Worm (Caenorhabditis elegans) whole organism, early embryonic: ENCODE measurements around the gene R07E5.6.

Experiments used
- F13C5.2 ChIP-seq: sonication (generic microtip); optimal IDR thresholded peaks from 2 replicates; lab custom pipeline; 2017; ENCODE audit warnings: mild to moderate bottlenecking, missing genetic modification characterization, inconsistent platforms, missing compliant biosample characterization
- ama-1 ChIP-seq: fragments of 150-350 bp; optimal IDR thresholded peaks from 2 replicates; lab custom pipeline; 2014
- ceh-13 ChIP-seq: fragments of 200-800 bp; sonication (Bioruptor generic); optimal IDR thresholded peaks from 2 replicates; lab custom pipeline; 2018; ENCODE audit warnings: mild to moderate bottlenecking, missing genetic modification characterization, missing compliant biosample characterization
- ceh-36 ChIP-seq: sonication (generic microtip); optimal IDR thresholded peaks from 2 replicates; lab custom pipeline; 2016; ENCODE audit warnings: missing genetic modification characterization, inconsistent platforms, missing compliant biosample characterization
- flt-1 ChIP-seq: fragments of 200-800 bp; sonication (Bioruptor generic); IDR thresholded peaks from 2 replicates; pipeline ENCODE4 v1.3.6; 2022; ENCODE audit warnings: missing genetic modification characterization, missing compliant biosample characterization
- hmbx-1 ChIP-seq: sonication (generic microtip); optimal IDR thresholded peaks from 2 replicates; lab custom pipeline; 2016; ENCODE audit warnings: mild to moderate bottlenecking, missing genetic modification characterization, missing compliant biosample characterization
- hmg-4 ChIP-seq: fragments of 200-800 bp; sonication (Bioruptor generic); optimal IDR thresholded peaks from 2 replicates; lab custom pipeline; 2018; ENCODE audit warnings: mild to moderate bottlenecking, missing genetic modification characterization, missing compliant biosample characterization
- hnd-1 ChIP-seq: sonication (generic microtip); optimal IDR thresholded peaks from 2 replicates; lab custom pipeline; 2016; ENCODE audit warnings: missing genetic modification characterization, missing compliant biosample characterization
- scrt-1 ChIP-seq: fragments of 200-800 bp; sonication (Bioruptor generic); IDR thresholded peaks from 2 replicates; pipeline ENCODE4 v1.3.6; 2022; ENCODE audit warnings: missing genetic modification characterization, missing compliant biosample characterization
- sea-1 ChIP-seq: fragments of 200-800 bp; sonication (Bioruptor generic); conservative IDR thresholded peaks from 2 replicates; pipeline ENCODE4 v1.3.6; 2022; ENCODE audit warnings: missing genetic modification characterization, missing compliant biosample characterization
- tbx-11 ChIP-seq: fragments of 200-800 bp; sonication (Bioruptor generic); IDR thresholded peaks from 2 replicates; pipeline ENCODE4 v1.3.6; 2022; ENCODE audit warnings: missing genetic modification characterization, missing compliant biosample characterization
- tbx-37 ChIP-seq: fragments of 200-800 bp; sonication (Bioruptor generic); conservative IDR thresholded peaks from 2 replicates; pipeline ENCODE4 v1.3.6; 2022; ENCODE audit warnings: missing genetic modification reagents, missing genetic modification characterization, missing compliant biosample characterization
- tra-4 ChIP-seq: sonication (generic microtip); optimal IDR thresholded peaks from 2 replicates; lab custom pipeline; 2017; ENCODE audit warnings: missing genetic modification characterization, missing compliant biosample characterization

DNA sequence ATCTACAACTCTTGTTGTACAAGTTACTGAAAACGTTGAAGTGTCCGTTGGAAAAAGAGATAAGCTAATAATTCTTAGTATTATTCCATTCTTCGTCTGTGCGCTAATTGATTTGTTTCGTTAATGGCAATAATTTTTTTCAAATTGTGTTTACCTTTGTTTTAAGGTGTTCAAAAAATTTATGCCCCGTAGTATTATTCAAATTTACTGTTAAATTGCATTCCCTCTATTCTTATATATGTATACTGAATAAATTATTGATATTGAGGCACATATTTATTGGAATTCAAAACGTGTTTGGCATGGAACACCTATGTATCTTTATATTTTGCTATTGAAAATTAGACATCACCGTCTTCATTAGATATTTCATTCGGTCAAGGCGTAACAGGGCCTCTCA is 23.7 kb upstream of the R07E5.6 start, which contains the start of gene pals-26:
- TF ChIP-seq ama-1 = no peak
- no peak for TF ChIP-seq flt-1 (GFP tag; lab: Robert Waterston, UW)
- TF ChIP-seq ceh-13 (GFP tag; lab: Kevin White, UChicago) = no peak
- no peak for TF ChIP-seq hmbx-1 (tag; lab: Kevin White, UChicago)
- TF ChIP-seq hmg-4 (GFP tag; lab: Kevin White, UChicago) = no peak
- TF ChIP-seq scrt-1 (GFP tag; lab: Robert Waterston, UW) = no peak
- no peak for TF ChIP-seq tbx-11
- no peak for TF ChIP-seq sea-1 (GFP tag; lab: Robert Waterston, UW)
- TF ChIP-seq tra-4 (tag; lab: Kevin White, UChicago) = no peak
- no peak for TF ChIP-seq tbx-37 (GFP tag; lab: Robert Waterston, UW)
- TF ChIP-seq ceh-36 (tag; lab: Kevin White, UChicago) = no peak
- TF ChIP-seq hnd-1 (tag; lab: Kevin White, UChicago) = no peak
- TF ChIP-seq F13C5.2 (tag; lab: Kevin White, UChicago) = no peak
